Worm (Caenorhabditis elegans) whole organism, mixed stage, embryonic: ENCODE measurements around the gene F23A7.3.

Experiments
- ceh-43 ChIP-seq: fragments of 200-800 bp; sonication (Bioruptor generic); optimal IDR thresholded peaks from 2 replicates; lab custom pipeline; 2018; ENCODE audit warnings: mild to moderate bottlenecking, missing genetic modification characterization, moderate library complexity, missing compliant biosample characterization
- elt-3 ChIP-seq: fragments of 150-350 bp; optimal IDR thresholded peaks from 2 replicates; lab custom pipeline; 2014; ENCODE audit warnings: missing biosample characterization, missing genetic modification characterization
- ham-2 ChIP-seq: fragments of 200-800 bp; sonication (Bioruptor generic); optimal IDR thresholded peaks from 2 replicates; lab custom pipeline; 2018; ENCODE audit warnings: mild to moderate bottlenecking, missing genetic modification characterization, missing compliant biosample characterization
- lsy-2 ChIP-seq: fragments of 150-350 bp; optimal IDR thresholded peaks from 2 replicates; lab custom pipeline; 2014; ENCODE audit warnings: missing biosample characterization, missing genetic modification characterization
- mab-5 ChIP-seq: fragments of 150-350 bp; optimal IDR thresholded peaks from 2 replicates; lab custom pipeline; 2014; ENCODE audit warnings: missing biosample characterization, missing genetic modification characterization
- snpc-4 ChIP-seq: fragments of 150-350 bp; optimal IDR thresholded peaks from 2 replicates; lab custom pipeline; 2014; ENCODE audit warnings: missing biosample characterization, missing genetic modification characterization
- tbx-8 ChIP-seq: fragments of 200-800 bp; sonication (Bioruptor generic); optimal IDR thresholded peaks from 2 replicates; lab custom pipeline; 2018; ENCODE audit warnings: mild to moderate bottlenecking, missing genetic modification characterization, moderate library complexity, missing compliant biosample characterization
- unc-62 ChIP-seq: fragments of 150-350 bp; optimal IDR thresholded peaks from 2 replicates; lab custom pipeline; 2014; ENCODE audit warnings: missing biosample characterization, missing genetic modification reagents, missing genetic modification characterization

ce11 chrX:16210518-16210917 lies 9.3 kb upstream of the F23A7.3 start, which contains the start of gene R11.4:
- TF ChIP-seq unc-62 (GFP tag; lab: Kevin White, UChicago) (no peak), mab-5 (tag; lab: Kevin White, UChicago) (no peak), tbx-8 (GFP tag; lab: Kevin White, UChicago) (no peak), snpc-4 (tag; lab: Kevin White, UChicago) (no peak), ceh-43 (GFP tag; lab: Kevin White, UChicago) (no peak), elt-3 (tag; lab: Kevin White, UChicago) (no peak), ham-2 (no peak), lsy-2 (no peak)
